Fruit fly (Drosophila melanogaster) whole organism, pupa: ENCODE data around the gene msi.

Experiments
- Ets98B ChIP-seq: fragments of 200-800 bp; sonication (Bioruptor generic); IDR thresholded peaks from 2 replicates; pipeline ENCODE4 v1.3.6; 2022; ENCODE audit warnings: missing biosample characterization, missing genetic modification characterization
- rn ChIP-seq: fragments of 200-800 bp; sonication (Bioruptor generic); IDR thresholded peaks from 2 replicates; pipeline ENCODE4 v1.3.6; 2022; ENCODE audit warnings: missing biosample characterization, missing genetic modification characterization

msi gene

dm6 chr3R:25652066-25652720 is 136.3 kb downstream of the msi start:
- peak; percentile 32; the same call in 1 of the 2 replicates for TF ChIP-seq Ets98B (GFP tag; lab: Robert Waterston, UW)
- TF ChIP-seq rn: no peak
- TF ChIP-seq, all 21 proteins: peak for 1
